Worm (Caenorhabditis elegans): ENCODE data around the gene T19B10.5.

Gene T19B10.5

ce11 chrV:11241580-11241979, 7.1 kb downstream of the T19B10.5 start, which contains the start of gene pgap-1:
pgap-1 (plus strand) TSS chrV:11241880.
- TF ChIP-seq ceh-16 (tag; optimal IDR thresholded peaks at IDR 0.05) (no peak), ceh-28 (tag; optimal IDR thresholded peaks at IDR 0.05) (no peak)

- TF ChIP-seq fkh-10 (GFP tag; optimal IDR thresholded peaks at IDR 0.05) (no peak), ceh-82 (tag; optimal IDR thresholded peaks at IDR 0.05) (no peak), zag-1 (tag; optimal IDR thresholded peaks at IDR 0.05) (no peak), R02D3.7 (tag; optimal IDR thresholded peaks at IDR 0.05) (no peak), nhr-23 (tag; optimal IDR thresholded peaks at IDR 0.05) (no peak), lin-39 (tag; optimal IDR thresholded peaks at IDR 0.05) (no peak), elt-3 (tag; optimal IDR thresholded peaks at IDR 0.05) (no peak), aly-2 (tag; optimal IDR thresholded peaks at IDR 0.05) (no peak), ztf-11 (tag; optimal IDR thresholded peaks at IDR 0.05) (no peak), egl-5 (tag; optimal IDR thresholded peaks at IDR 0.05) (no peak), nhr-76 (tag; optimal IDR thresholded peaks at IDR 0.05) (no peak), nhr-11 (tag; optimal IDR thresholded peaks at IDR 0.05) (no peak), pha-4 (tag; optimal IDR thresholded peaks at IDR 0.05) (no peak), lsy-12 (tag; optimal IDR thresholded peaks at IDR 0.05) (no peak), skn-1 (tag; optimal IDR thresholded peaks at IDR 0.05) (no peak), unc-39 (tag; optimal IDR thresholded peaks at IDR 0.05) (no peak), lin-15B (tag; optimal IDR thresholded peaks at IDR 0.05) (no peak)
Observed at ce11 chrV:11244539-11244938, 10.1 kb downstream of the T19B10.5 start, which contains the start of gene mxl-1. mxl-1 (plus strand) TSS chrV:11244839.

ce11 chrV:11245029-11245428, 10.6 kb downstream of the T19B10.5 start:
- TF ChIP-seq pha-4 (tag; optimal IDR thresholded peaks at IDR 0.05), result no peak

- TF ChIP-seq ceh-9 (tag; optimal IDR thresholded peaks at IDR 0.05), result no peak
- no peak for TF ChIP-seq tbx-2 (tag; optimal IDR thresholded peaks at IDR 0.05)
- no peak for TF ChIP-seq skn-1 (tag; optimal IDR thresholded peaks at IDR 0.05)
- TF ChIP-seq R02D3.7 (tag; optimal IDR thresholded peaks at IDR 0.05), result no peak
- TF ChIP-seq pqm-1 (tag; optimal IDR thresholded peaks at IDR 0.05), result no peak
- TF ChIP-seq eor-1 (tag; optimal IDR thresholded peaks at IDR 0.05), result no peak
- no peak for TF ChIP-seq daf-12 (tag; optimal IDR thresholded peaks at IDR 0.05)
- no peak for TF ChIP-seq nhr-12 (tag; optimal IDR thresholded peaks at IDR 0.05)
- no peak for TF ChIP-seq ztf-11 (tag; optimal IDR thresholded peaks at IDR 0.05)
- TF ChIP-seq lin-39 (tag; optimal IDR thresholded peaks at IDR 0.05), result no peak
- no peak for TF ChIP-seq hmg-11 (tag; optimal IDR thresholded peaks at IDR 0.05)
- no peak for TF ChIP-seq nhr-28 (tag; optimal IDR thresholded peaks at IDR 0.05)
- TF ChIP-seq nfya-1 (tag; optimal IDR thresholded peaks at IDR 0.05; ENCODE audit: insufficient read depth), result no peak
- TF ChIP-seq nhr-23 (tag; optimal IDR thresholded peaks at IDR 0.05), result no peak
- no peak for TF ChIP-seq fos-1 (tag; optimal IDR thresholded peaks at IDR 0.05)
- no peak for TF ChIP-seq egl-27 (tag; optimal IDR thresholded peaks at IDR 0.05)
- TF ChIP-seq ceh-16 (tag; optimal IDR thresholded peaks at IDR 0.05), result no peak
- TF ChIP-seq jun-1 (tag; optimal IDR thresholded peaks at IDR 0.05), result no peak
- TF ChIP-seq snpc-4 (tag; optimal IDR thresholded peaks at IDR 0.05), result no peak
- no peak for TF ChIP-seq mml-1 (tag; optimal IDR thresholded peaks at IDR 0.05)
Observed at ce11 chrV:11247846-11248245, 13.4 kb downstream of the T19B10.5 start, which contains the start of gene mam-4. mam-4 (plus strand) TSS chrV:11248146.

ce11 chrV:11250735-11251134, 16.3 kb downstream of the T19B10.5 start, which contains the start of gene T19B10.12:
T19B10.12 (plus strand) TSS chrV:11251035.
- TF ChIP-seq elt-2 (tag; optimal IDR thresholded peaks at IDR 0.05), result no peak

- TF ChIP-seq elt-2 (tag; optimal IDR thresholded peaks at IDR 0.05) (no peak), nhr-237 (tag; optimal IDR thresholded peaks at IDR 0.05) (no peak), nhr-76 (tag; optimal IDR thresholded peaks at IDR 0.05) (no peak)
Observed at ce11 chrV:11251798-11252197, 17.3 kb downstream of the T19B10.5 start.

Measured in whole organism, L3 larva.